Fruit fly (Drosophila melanogaster) whole organism, embryonic: ENCODE results near the gene CG43999.

ENCODE experiments used
- Adf1 ChIP-seq: fragments of 200-800 bp; sonication (Bioruptor generic); IDR thresholded peaks from 2 replicates; pipeline ENCODE4 v1.3.6; 2022; ENCODE audit warnings: missing biosample characterization, missing genetic modification characterization
- CG11504 ChIP-seq: fragments of 200-800 bp; sonication (Bioruptor generic); optimal IDR thresholded peaks from 3 replicates; lab custom pipeline; 2019; ENCODE audit warnings: missing biosample characterization, mild to moderate bottlenecking, missing genetic modification characterization, moderate library complexity
- CG11695 ChIP-seq: fragments of 200-800 bp; sonication (Bioruptor generic); IDR thresholded peaks from 3 replicates; pipeline ENCODE4 v1.3.6; 2022; ENCODE audit warnings: missing biosample characterization, missing genetic modification characterization
- CG11696 ChIP-seq: fragments of 200-800 bp; sonication (Bioruptor generic); IDR thresholded peaks from 2 replicates; pipeline ENCODE4 v1.3.6; 2022; ENCODE audit warnings: missing biosample characterization, missing genetic modification characterization
- CG12769 ChIP-seq: fragments of 200-800 bp; sonication (Bioruptor generic); optimal IDR thresholded peaks from 2 replicates; lab custom pipeline; 2019; ENCODE audit warnings: missing biosample characterization, mild to moderate bottlenecking, missing genetic modification characterization, moderate library complexity
- CG13775 ChIP-seq: fragments of 200-800 bp; sonication (Bioruptor generic); optimal IDR thresholded peaks from 3 replicates; lab custom pipeline; 2017; ENCODE audit warnings: missing biosample characterization, mild to moderate bottlenecking, missing genetic modification characterization
- CG16863 ChIP-seq: fragments of 200-800 bp; sonication (Bioruptor generic); optimal IDR thresholded peaks from 3 replicates; lab custom pipeline; 2016; ENCODE audit warnings: missing biosample characterization, missing genetic modification characterization
- CG17186 ChIP-seq: fragments of 200-800 bp; sonication (Bioruptor generic); optimal IDR thresholded peaks from 3 replicates; lab custom pipeline; 2017; ENCODE audit warnings: missing biosample characterization, missing genetic modification reagents, missing genetic modification characterization
- CG17361 ChIP-seq: fragments of 200-800 bp; sonication (Bioruptor generic); IDR thresholded peaks from 3 replicates; pipeline ENCODE4 v1.3.6; 2022; ENCODE audit warnings: missing biosample characterization, missing genetic modification characterization
- CG30431 ChIP-seq: fragments of 200-800 bp; sonication (Bioruptor generic); optimal IDR thresholded peaks from 2 replicates; lab custom pipeline; 2017; ENCODE audit warnings: missing biosample characterization, missing genetic modification characterization
- CG3065 ChIP-seq: fragments of 200-800 bp; sonication (Bioruptor generic); optimal IDR thresholded peaks from 2 replicates; lab custom pipeline; 2016; ENCODE audit warnings: missing biosample characterization, missing genetic modification characterization
- CG3163 ChIP-seq: fragments of 200-800 bp; sonication (Bioruptor generic); optimal IDR thresholded peaks from 3 replicates; lab custom pipeline; 2016; ENCODE audit warnings: missing biosample characterization, missing genetic modification characterization
- CG34224 ChIP-seq: fragments of 200-800 bp; sonication (Bioruptor generic); IDR thresholded peaks from 3 replicates; pipeline ENCODE4 v1.3.6; 2022; ENCODE audit warnings: missing biosample characterization, missing genetic modification characterization; ENCODE audit not compliant: partially characterized antibody
- CG5180 ChIP-seq: fragments of 200-800 bp; sonication (Bioruptor generic); optimal IDR thresholded peaks from 3 replicates; lab custom pipeline; 2017; ENCODE audit warnings: missing biosample characterization, missing genetic modification characterization, mild to moderate bottlenecking, moderate library complexity, missing genetic modification reagents
- CG5245 ChIP-seq: fragments of 200-800 bp; sonication (Bioruptor generic); optimal IDR thresholded peaks from 3 replicates; lab custom pipeline; 2016; ENCODE audit warnings: missing biosample characterization, missing genetic modification characterization
- CG6272 ChIP-seq: fragments of 200-800 bp; sonication (Bioruptor generic); IDR thresholded peaks from 2 replicates; pipeline ENCODE4 v1.3.6; 2022; ENCODE audit warnings: missing biosample characterization, missing genetic modification characterization
- CG7745 ChIP-seq: fragments of 200-800 bp; sonication (Bioruptor generic); optimal IDR thresholded peaks from 2 replicates; lab custom pipeline; 2018; ENCODE audit warnings: missing biosample characterization, mild to moderate bottlenecking, missing genetic modification characterization, moderate library complexity
- CG8359 ChIP-seq: fragments of 200-800 bp; sonication (Bioruptor generic); optimal IDR thresholded peaks from 2 replicates; lab custom pipeline; 2017; ENCODE audit warnings: missing biosample characterization, mild to moderate bottlenecking, missing genetic modification characterization, borderline replicate concordance
- CG8478 ChIP-seq: fragments of >200 bp; optimal IDR thresholded peaks from 2 replicates; lab custom pipeline; 2018
- Dad ChIP-seq: fragments of 200-800 bp; sonication (Bioruptor generic); optimal IDR thresholded peaks from 3 replicates; lab custom pipeline; 2016; ENCODE audit warnings: missing biosample characterization, missing genetic modification characterization
- Dip3 ChIP-seq: fragments of 200-800 bp; sonication (Bioruptor generic); optimal IDR thresholded peaks from 3 replicates; lab custom pipeline; 2016; ENCODE audit warnings: missing biosample characterization, missing genetic modification characterization
- E2f1 ChIP-seq: fragments of 200-800 bp; sonication (Bioruptor generic); IDR thresholded peaks from 2 replicates; pipeline ENCODE4 v1.3.6; 2022; ENCODE audit warnings: missing biosample characterization, missing genetic modification characterization
- Ets65A ChIP-seq: fragments of 200-800 bp; sonication (Bioruptor generic); peaks from one replicate; lab custom pipeline; 2016; ENCODE audit warnings: missing biosample characterization, missing genetic modification characterization
- Ets97D ChIP-seq: fragments of 200-800 bp; sonication (Bioruptor generic); optimal IDR thresholded peaks from 3 replicates; lab custom pipeline; 2016; ENCODE audit warnings: missing biosample characterization, missing genetic modification characterization
- Fer1 ChIP-seq: fragments of 200-800 bp; sonication (Bioruptor generic); optimal IDR thresholded peaks from 2 replicates; lab custom pipeline; 2017; ENCODE audit warnings: missing biosample characterization, mild to moderate bottlenecking, missing genetic modification characterization
- Fer3 ChIP-seq: fragments of 200-800 bp; sonication (Bioruptor generic); optimal IDR thresholded peaks from 2 replicates; lab custom pipeline; 2018; ENCODE audit warnings: missing biosample characterization, mild to moderate bottlenecking, missing genetic modification characterization, moderate library complexity
- HHEX ChIP-seq: fragments of 200-800 bp; sonication (Bioruptor generic); optimal IDR thresholded peaks from 3 replicates; lab custom pipeline; 2017; ENCODE audit warnings: missing biosample characterization, mild to moderate bottlenecking, missing genetic modification characterization, missing genetic modification reagents
- HLH54F ChIP-seq: fragments of 200-800 bp; sonication (Bioruptor generic); optimal IDR thresholded peaks from 3 replicates; lab custom pipeline; 2016; ENCODE audit warnings: missing biosample characterization, missing genetic modification characterization
- HLHmδ ChIP-seq: fragments of 200-800 bp; sonication (Bioruptor generic); optimal IDR thresholded peaks from 2 replicates; lab custom pipeline; 2018; ENCODE audit warnings: missing biosample characterization, mild to moderate bottlenecking, missing genetic modification characterization, moderate library complexity
- Hr39 ChIP-seq: fragments of >200 bp; optimal IDR thresholded peaks from 2 replicates; lab custom pipeline; 2017
- Lhr ChIP-seq: fragments of 200-800 bp; sonication (Bioruptor generic); optimal IDR thresholded peaks from 3 replicates; lab custom pipeline; 2017; ENCODE audit warnings: mild to moderate bottlenecking, missing biosample characterization, missing genetic modification reagents, missing genetic modification characterization
- Lpt ChIP-seq: fragments of >200 bp; optimal IDR thresholded peaks from 2 replicates; lab custom pipeline; 2018; ENCODE audit warnings: missing biosample characterization, missing genetic modification characterization
- MESR4 ChIP-seq: fragments of 200-800 bp; sonication (Bioruptor generic); optimal IDR thresholded peaks from 2 replicates; lab custom pipeline; 2018; ENCODE audit warnings: missing biosample characterization, mild to moderate bottlenecking, missing genetic modification characterization, moderate library complexity
- Med ChIP-seq: fragments of 200-800 bp; sonication (Bioruptor generic); peaks from one replicate; lab custom pipeline; 2016; ENCODE audit warnings: missing biosample characterization, missing genetic modification characterization, mild to moderate bottlenecking, inconsistent platforms, moderate library complexity
- Mrtf ChIP-seq: fragments of 200-800 bp; sonication (Bioruptor generic); IDR thresholded peaks from 3 replicates; pipeline ENCODE4 v1.3.6; 2022; ENCODE audit warnings: missing biosample characterization, missing genetic modification characterization
- Opbp ChIP-seq: fragments of 200-800 bp; sonication (Bioruptor generic); IDR thresholded peaks from 3 replicates; pipeline ENCODE4 v1.3.6; 2022; ENCODE audit warnings: missing biosample characterization, missing genetic modification characterization; ENCODE audit not compliant: partially characterized antibody
- Scr ChIP-seq: fragments of 200-800 bp; sonication (Bioruptor generic); IDR thresholded peaks from 2 replicates; pipeline ENCODE4 v1.3.6; 2022; ENCODE audit warnings: missing biosample characterization, missing genetic modification characterization; ENCODE audit not compliant: partially characterized antibody
- Six4 ChIP-seq: fragments of 200-800 bp; sonication (Bioruptor generic); optimal IDR thresholded peaks from 2 replicates; lab custom pipeline; 2016; ENCODE audit warnings: missing biosample characterization, missing genetic modification characterization
- ara ChIP-seq: fragments of 200-800 bp; sonication (Bioruptor generic); IDR thresholded peaks from 2 replicates; pipeline ENCODE4 v1.3.6; 2022; ENCODE audit warnings: missing biosample characterization, missing genetic modification characterization
- az2 ChIP-seq: fragments of 200-800 bp; sonication (Bioruptor generic); optimal IDR thresholded peaks from 3 replicates; lab custom pipeline; 2016; ENCODE audit warnings: missing biosample characterization, missing genetic modification characterization
- corto ChIP-seq: fragments of 200-800 bp; sonication (Bioruptor generic); optimal IDR thresholded peaks from 2 replicates; lab custom pipeline; 2016; ENCODE audit warnings: missing biosample characterization, mild to moderate bottlenecking, missing genetic modification characterization, moderate library complexity
- da ChIP-seq: fragments of 200-800 bp; sonication (Bioruptor generic); optimal IDR thresholded peaks from 2 replicates; lab custom pipeline; 2016; ENCODE audit warnings: missing biosample characterization, missing genetic modification characterization
- fd3F ChIP-seq: fragments of 200-800 bp; sonication (Bioruptor generic); optimal IDR thresholded peaks from 2 replicates; lab custom pipeline; 2018; ENCODE audit warnings: missing biosample characterization, mild to moderate bottlenecking, missing genetic modification characterization, moderate library complexity
- fu2 ChIP-seq: fragments of 200-800 bp; sonication (Bioruptor generic); optimal IDR thresholded peaks from 2 replicates; lab custom pipeline; 2016; ENCODE audit warnings: missing biosample characterization, missing genetic modification characterization
- org-1 ChIP-seq: fragments of 200-800 bp; sonication (Bioruptor generic); optimal IDR thresholded peaks from 2 replicates; lab custom pipeline; 2017; ENCODE audit warnings: missing biosample characterization, missing genetic modification characterization
- psq ChIP-seq: fragments of 200-800 bp; sonication (Bioruptor generic); optimal IDR thresholded peaks from 2 replicates; lab custom pipeline; 2017; ENCODE audit warnings: missing biosample characterization, missing genetic modification characterization
- sens ChIP-seq: fragments of 200-800 bp; sonication (Bioruptor generic); peaks from one replicate; lab custom pipeline; 2016; ENCODE audit warnings: missing biosample characterization, missing genetic modification characterization
- sqz ChIP-seq: fragments of 200-800 bp; sonication (Bioruptor generic); optimal IDR thresholded peaks from 3 replicates; lab custom pipeline; 2018; ENCODE audit warnings: missing biosample characterization, mild to moderate bottlenecking, missing genetic modification characterization
- tio ChIP-seq: fragments of 200-800 bp; sonication (Bioruptor generic); optimal IDR thresholded peaks from 2 replicates; lab custom pipeline; 2017; ENCODE audit warnings: missing biosample characterization, missing genetic modification characterization, inconsistent platforms
- tup ChIP-seq: fragments of 200-800 bp; sonication (Bioruptor generic); optimal IDR thresholded peaks from 2 replicates; lab custom pipeline; 2016; ENCODE audit warnings: missing biosample characterization, mild to moderate bottlenecking, missing genetic modification characterization, moderate library complexity
- unc-4 ChIP-seq: fragments of 200-800 bp; sonication (Bioruptor generic); IDR thresholded peaks from 2 replicates; pipeline ENCODE4 v1.3.6; 2022; ENCODE audit warnings: missing biosample characterization, missing genetic modification characterization; ENCODE audit not compliant: partially characterized antibody
- zfh2 ChIP-seq: fragments of 200-800 bp; sonication (Bioruptor generic); optimal IDR thresholded peaks from 2 replicates; lab custom pipeline; 2016; ENCODE audit warnings: missing biosample characterization, missing genetic modification characterization

CG43999 gene

DNA sequence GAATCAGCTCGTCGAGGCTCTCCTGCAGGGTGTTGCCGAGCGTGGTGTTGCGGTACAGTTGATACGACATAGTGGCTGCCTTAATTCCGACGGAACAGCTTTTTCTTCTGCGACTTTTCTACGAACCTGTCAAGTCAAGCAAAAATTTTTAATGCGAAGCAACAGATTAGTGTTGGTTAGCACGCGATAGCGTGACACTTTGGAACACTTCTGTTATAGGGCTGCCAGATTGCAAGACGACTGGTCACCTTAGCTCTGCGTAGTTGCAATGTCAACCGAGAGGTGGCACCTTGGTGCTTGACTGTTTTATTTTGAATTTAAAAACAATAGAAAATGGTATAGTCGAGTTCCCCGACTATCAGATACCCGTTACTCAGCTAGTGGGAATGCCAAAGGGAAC, 37.9 kb downstream of the CG43999 start, which contains the start of gene TfIIA-S (continued):
- TF ChIP-seq tup (GFP tag; lab: Kevin White, UChicago): peak; percentile 80
- peak; percentile 78 for TF ChIP-seq CG17186 (GFP tag; lab: Kevin White, UChicago)
- peak; percentile 53 for TF ChIP-seq CG6272 (GFP tag; lab: Robert Waterston, UW)
- TF ChIP-seq psq (GFP tag; lab: Kevin White, UChicago): peak; percentile 35
- TF ChIP-seq Ets65A: peak; percentile 99
- TF ChIP-seq corto (GFP tag; lab: Kevin White, UChicago): no peak
- peak; percentile 63 for TF ChIP-seq CG16863 (GFP tag; lab: Kevin White, UChicago)
- peak; percentile 80 for TF ChIP-seq CG3163
- TF ChIP-seq Fer1 (GFP tag; lab: Kevin White, UChicago): peak; percentile 82
- TF ChIP-seq az2 (GFP tag; lab: Kevin White, UChicago): peak; percentile 65
- no peak for TF ChIP-seq ara (GFP tag; lab: Robert Waterston, UW)
- TF ChIP-seq Fer3 (tag; lab: Kevin White, UChicago): peak; percentile 70
- TF ChIP-seq Lpt: no peak
- TF ChIP-seq zfh2 (GFP tag; lab: Kevin White, UChicago): peak; percentile 92
- TF ChIP-seq Ets97D (GFP tag; lab: Kevin White, UChicago): peak; percentile 95
- TF ChIP-seq fu2 (GFP tag; lab: Kevin White, UChicago): peak; percentile 85
- peak; percentile 17 for TF ChIP-seq Hr39 (lab: Kevin White, UChicago)
- no peak for TF ChIP-seq E2f1 (GFP tag; lab: Robert Waterston, UW)
- no peak for TF ChIP-seq CG11695 (GFP tag; lab: Robert Waterston, UW)
- no peak for TF ChIP-seq CG5180
- TF ChIP-seq Scr (GFP tag; lab: Robert Waterston, UW): no peak
- peak; percentile 37 for TF ChIP-seq fd3F (GFP tag; lab: Kevin White, UChicago)
- TF ChIP-seq HLHmδ (GFP tag; lab: Kevin White, UChicago): peak; percentile 77
- peak; percentile 88 for TF ChIP-seq Dip3
- TF ChIP-seq Mrtf (GFP tag; lab: Robert Waterston, UW): no peak
- no peak for TF ChIP-seq tio (GFP tag; lab: Kevin White, UChicago)
- peak; percentile 10 for TF ChIP-seq da
- peak; percentile 90 for TF ChIP-seq sens (GFP tag; lab: Kevin White, UChicago)
- peak; percentile 97 for TF ChIP-seq Lhr
- no peak for TF ChIP-seq CG11696
- no peak for TF ChIP-seq CG8478 (lab: Kevin White, UChicago)
- TF ChIP-seq CG5245: peak; percentile 71
- peak; percentile 54 for TF ChIP-seq org-1 (GFP tag; lab: Kevin White, UChicago)
- TF ChIP-seq HLH54F (GFP tag; lab: Kevin White, UChicago): peak; percentile 90
- TF ChIP-seq CG3065 (GFP tag; lab: Kevin White, UChicago): peak; percentile 30
- no peak for TF ChIP-seq CG12769
- TF ChIP-seq CG34224 (GFP tag; lab: Robert Waterston, UW): no peak
- TF ChIP-seq CG7745 (tag; lab: Kevin White, UChicago): no peak
- TF ChIP-seq HHEX (GFP tag; lab: Kevin White, UChicago): peak; percentile 71
- peak; percentile 99 for TF ChIP-seq Med (GFP tag; lab: Kevin White, UChicago)
- no peak for TF ChIP-seq CG17361
- TF ChIP-seq sqz (GFP tag; lab: Kevin White, UChicago): no peak
- no peak for TF ChIP-seq CG11504 (tag; lab: Kevin White, UChicago)
- peak; percentile 64 for TF ChIP-seq Dad (GFP tag; lab: Kevin White, UChicago)
- TF ChIP-seq Six4 (GFP tag; lab: Kevin White, UChicago): peak; percentile 52
- TF ChIP-seq Adf1 (GFP tag; lab: Robert Waterston, UW): no peak
- TF ChIP-seq unc-4: no peak
- peak; percentile 59 for TF ChIP-seq CG13775
- peak; percentile 94 for TF ChIP-seq MESR4 (GFP tag; lab: Kevin White, UChicago)
- no peak for TF ChIP-seq Opbp (GFP tag; lab: Robert Waterston, UW)
- no peak for TF ChIP-seq CG8359
- peak; percentile 32 for TF ChIP-seq CG30431 (GFP tag; lab: Kevin White, UChicago)
